Fruit fly (Drosophila melanogaster) whole organism, pupa: ENCODE data around the gene Tsp29Fb.

Experiments
- CG12605 ChIP-seq: fragments of 200-800 bp; sonication (Bioruptor generic); IDR thresholded peaks from 2 replicates; pipeline ENCODE4 v1.3.6; 2022; ENCODE audit warnings: missing biosample characterization, missing genetic modification characterization
- CG13204 ChIP-seq: fragments of 200-800 bp; sonication (Bioruptor generic); optimal IDR thresholded peaks from 2 replicates; lab custom pipeline; 2018; ENCODE audit warnings: missing biosample characterization, mild to moderate bottlenecking, missing genetic modification characterization, moderate library complexity
- CG14655 ChIP-seq: fragments of 200-800 bp; sonication (Bioruptor generic); optimal IDR thresholded peaks from 3 replicates; lab custom pipeline; 2017; ENCODE audit warnings: mild to moderate bottlenecking, missing biosample characterization, missing genetic modification reagents, missing genetic modification characterization
- CG15710 ChIP-seq: fragments of 200-800 bp; sonication (Bioruptor generic); optimal IDR thresholded peaks from 2 replicates; lab custom pipeline; 2018; ENCODE audit warnings: missing biosample characterization, mild to moderate bottlenecking, missing genetic modification characterization, moderate library complexity
- CG34367 ChIP-seq: fragments of 200-800 bp; sonication (Bioruptor generic); optimal IDR thresholded peaks from 2 replicates; lab custom pipeline; 2018; ENCODE audit warnings: missing biosample characterization, mild to moderate bottlenecking, missing genetic modification characterization
- CG4496 ChIP-seq: fragments of 200-800 bp; sonication (Bioruptor generic); IDR thresholded peaks from 3 replicates; pipeline ENCODE4 v1.3.6; 2022; ENCODE audit warnings: missing biosample characterization, missing genetic modification characterization
- CG8301 ChIP-seq: fragments of 200-800 bp; sonication (Bioruptor generic); optimal IDR thresholded peaks from 2 replicates; lab custom pipeline; 2018; ENCODE audit warnings: missing biosample characterization, mild to moderate bottlenecking, missing genetic modification characterization
- D1 ChIP-seq: fragments of 200-800 bp; sonication (Bioruptor generic); optimal IDR thresholded peaks from 2 replicates; lab custom pipeline; 2018; ENCODE audit warnings: missing biosample characterization, mild to moderate bottlenecking, missing genetic modification characterization, moderate library complexity
- EcR ChIP-seq: fragments of 200-800 bp; sonication (Bioruptor generic); optimal IDR thresholded peaks from 3 replicates; lab custom pipeline; 2019; ENCODE audit warnings: missing biosample characterization, missing genetic modification characterization, mild to moderate bottlenecking, moderate library complexity, missing genetic modification reagents
- Pif1A ChIP-seq: fragments of 200-800 bp; sonication (Bioruptor generic); optimal IDR thresholded peaks from 3 replicates; lab custom pipeline; 2016; ENCODE audit warnings: missing biosample characterization, missing genetic modification characterization
- Snoo ChIP-seq: fragments of 200-800 bp; sonication (Bioruptor generic); optimal IDR thresholded peaks from 3 replicates; lab custom pipeline; 2017; ENCODE audit warnings: missing biosample characterization, mild to moderate bottlenecking, missing genetic modification characterization, inconsistent platforms
- fd96Ca ChIP-seq: fragments of 200-800 bp; sonication (Bioruptor generic); IDR thresholded peaks from 3 replicates; pipeline ENCODE4 v1.3.6; 2022; ENCODE audit warnings: missing biosample characterization, missing genetic modification characterization
- gl ChIP-seq: fragments of 200-800 bp; sonication (Bioruptor generic); optimal IDR thresholded peaks from 2 replicates; lab custom pipeline; 2018; ENCODE audit warnings: missing biosample characterization, mild to moderate bottlenecking, missing genetic modification characterization

DNA sequence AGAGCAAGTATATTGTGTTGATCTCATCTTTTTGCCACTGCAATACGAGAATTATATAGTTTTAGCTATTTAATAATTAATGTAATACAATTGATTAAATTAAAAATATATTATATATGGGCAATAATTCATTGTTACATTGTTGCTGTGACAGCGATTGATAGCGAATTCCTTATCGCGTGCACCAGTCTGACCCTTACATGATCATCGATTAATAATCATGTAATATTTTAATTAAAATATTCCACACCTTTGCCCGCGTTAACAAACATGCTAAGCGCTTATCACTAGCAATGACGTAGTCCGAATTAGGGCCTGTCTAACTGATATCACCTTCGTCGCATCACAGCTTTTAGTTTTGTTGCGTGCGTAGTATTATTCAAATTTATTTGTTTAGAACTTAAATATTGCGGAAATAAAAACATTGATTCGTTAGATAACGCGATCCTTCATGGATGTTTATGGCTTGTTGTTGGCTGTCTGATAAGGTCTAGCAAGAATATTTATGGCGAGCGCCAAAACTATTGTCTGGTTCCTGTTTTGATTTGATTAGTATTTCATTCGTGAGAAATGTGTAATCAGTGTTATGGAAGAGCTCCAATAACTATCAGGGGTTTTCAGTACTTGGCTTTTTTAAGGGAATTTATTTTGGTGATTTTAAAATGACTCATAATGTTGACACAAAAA lies 50.2 kb downstream of the Tsp29Fb start:
- TF ChIP-seq Pif1A (no peak), CG14655 (no peak), CG8301 (tag; lab: Kevin White, UChicago) (no peak), CG15710 (tag; lab: Kevin White, UChicago) (no peak), CG34367 (tag; lab: Kevin White, UChicago) (no peak), CG4496 (GFP tag; lab: Robert Waterston, UW) (no peak), gl (tag; lab: Kevin White, UChicago) (no peak), EcR (GFP tag; lab: Kevin White, UChicago) (no peak), Snoo (tag; lab: Kevin White, UChicago) (no peak), CG13204 (no peak), D1 (tag; lab: Kevin White, UChicago) (no peak), fd96Ca (no peak), CG12605 (no peak)
